Fruit fly (Drosophila melanogaster) whole organism: ENCODE measurements around the gene Nplp4.

Source experiments
- CG8478 ChIP-seq: fragments of >200 bp; optimal IDR thresholded peaks from 2 replicates; lab custom pipeline; 2018; ENCODE audit warnings: inconsistent platforms
- EcR ChIP-seq, 2 experiments: fragments of >200 bp; optimal IDR thresholded peaks; 2 replicates each; lab custom pipeline; 2017; ENCODE audit warnings: missing biosample characterization in 2 of 2, missing genetic modification characterization in 2 of 2, missing genetic modification reagents in 2 of 2
- psq ChIP-seq: fragments of >200 bp; optimal IDR thresholded peaks from 2 replicates; lab custom pipeline; 2017
- usp ChIP-seq: fragments of >200 bp; optimal IDR thresholded peaks from 2 replicates; lab custom pipeline; 2017; ENCODE audit warnings: missing biosample characterization, missing genetic modification characterization, mixed read lengths

DNA sequence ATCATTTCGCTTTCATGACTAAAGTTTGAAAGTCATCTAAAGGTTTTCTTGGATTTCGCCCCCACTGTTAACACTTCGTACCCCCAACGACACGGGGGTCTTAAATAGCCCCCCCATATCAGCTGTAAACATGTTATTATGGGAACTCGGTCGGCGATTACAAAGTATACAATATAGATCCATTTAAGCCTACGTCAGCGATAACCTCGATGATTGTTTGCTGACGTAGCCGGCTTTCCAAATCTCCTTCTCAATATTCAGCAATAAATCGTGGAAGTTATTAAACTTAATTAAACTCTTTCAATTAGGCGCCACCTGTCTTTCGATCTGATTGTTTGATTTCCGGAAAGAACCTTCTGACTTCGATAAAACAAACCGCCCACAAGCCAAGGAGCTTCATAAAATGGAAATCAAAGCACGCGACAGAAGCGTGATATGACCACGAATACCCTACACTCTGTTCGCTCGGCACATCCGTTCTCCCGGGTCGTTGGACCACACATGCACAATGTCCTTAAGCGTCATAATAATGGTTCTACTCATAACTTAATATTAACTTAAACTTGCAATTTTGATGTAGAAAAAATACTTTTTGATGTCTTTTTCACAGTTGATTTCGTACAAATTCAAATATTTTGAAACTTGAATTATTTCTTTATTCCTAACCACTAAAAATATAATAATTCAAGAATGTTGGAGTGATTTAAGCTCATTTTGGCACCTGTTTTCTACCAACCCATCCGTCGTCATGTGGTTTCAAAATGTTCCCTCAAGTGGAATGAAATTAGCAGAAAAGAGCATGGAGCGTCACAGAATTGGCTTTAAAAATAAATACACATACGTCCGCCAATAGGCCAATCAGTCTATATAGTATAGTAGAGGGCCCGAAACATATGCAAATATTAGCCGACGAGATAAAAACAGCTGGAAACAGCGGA lies 21.6 kb upstream of the Nplp4 start:
- no peak for TF ChIP-seq EcR (GFP tag; optimal IDR thresholded peaks at IDR 0.05; lab: Kevin White, UChicago)
- no peak for TF ChIP-seq CG8478
- TF ChIP-seq usp (GFP tag; lab: Kevin White, UChicago) = no peak
- TF ChIP-seq psq (lab: Kevin White, UChicago) = no peak
